Worm (Caenorhabditis elegans) whole organism, midembryonic: ENCODE results near the gene Y49F6B.19.

Source experiments
- T22C8.4 ChIP-seq: fragments of 200-800 bp; sonication (Bioruptor generic); IDR thresholded peaks from 2 replicates; pipeline ENCODE4 v1.3.6; 2022; ENCODE audit warnings: missing genetic modification characterization, missing compliant biosample characterization
- cog-1 ChIP-seq: sonication (generic microtip); optimal IDR thresholded peaks from 2 replicates; lab custom pipeline; 2016; ENCODE audit warnings: missing genetic modification characterization, missing compliant biosample characterization
- klf-2 ChIP-seq: fragments of 200-800 bp; sonication (Bioruptor generic); conservative IDR thresholded peaks from 2 replicates; pipeline ENCODE4 v1.3.6; 2022; ENCODE audit warnings: missing genetic modification reagents, missing genetic modification characterization, missing compliant biosample characterization
- med-1 ChIP-seq: sonication (generic microtip); optimal IDR thresholded peaks from 2 replicates; lab custom pipeline; 2017; ENCODE audit warnings: missing genetic modification characterization, mild to moderate bottlenecking, missing compliant biosample characterization, antibody characterized with exemption, missing genetic modification reagents; ENCODE audit not compliant: insufficient read depth
- ref-1 ChIP-seq: fragments of 200-800 bp; sonication (Bioruptor generic); conservative IDR thresholded peaks from 2 replicates; pipeline ENCODE4 v1.3.6; 2022; ENCODE audit warnings: missing genetic modification reagents, missing genetic modification characterization, missing compliant biosample characterization
- tab-1 ChIP-seq: fragments of 200-800 bp; sonication (Bioruptor generic); IDR thresholded peaks from 2 replicates; pipeline ENCODE4 v1.3.6; 2022; ENCODE audit warnings: missing genetic modification characterization, missing compliant biosample characterization
- ztf-23 ChIP-seq: fragments of 200-800 bp; sonication (Bioruptor generic); IDR thresholded peaks from 2 replicates; pipeline ENCODE4 v1.3.6; 2022; ENCODE audit warnings: missing genetic modification reagents, missing genetic modification characterization, missing compliant biosample characterization
- ztf-29 ChIP-seq: fragments of 200-800 bp; sonication (Bioruptor generic); IDR thresholded peaks from 2 replicates; pipeline ENCODE4 v1.3.6; 2022; ENCODE audit warnings: missing genetic modification reagents, missing genetic modification characterization, missing compliant biosample characterization

ce11 chrII:3527460-3527859 is 15.3 kb upstream of the Y49F6B.19 start:
- no peak for TF ChIP-seq med-1 (GFP tag; lab: Kevin White, UChicago)
- TF ChIP-seq ztf-23 (GFP tag; lab: Robert Waterston, UW), result no peak
- no peak for TF ChIP-seq ztf-29 (GFP tag; lab: Robert Waterston, UW)
- no peak for TF ChIP-seq klf-2 (GFP tag; lab: Robert Waterston, UW)
- TF ChIP-seq T22C8.4, result no peak
- no peak for TF ChIP-seq tab-1
- no peak for TF ChIP-seq ref-1 (GFP tag; lab: Robert Waterston, UW)
- no peak for TF ChIP-seq cog-1 (tag; lab: Kevin White, UChicago)
